Fruit fly (Drosophila melanogaster): Measurements from ENCODE around the gene MED18.

Gene MED18

dm6 chrX:1830396-1831218 lies 35.1 kb upstream of the MED18 start (continued):
- peak; percentile 98 for TF ChIP-seq CG10669 (GFP tag; optimal IDR thresholded peaks at IDR 0.05)
- peak; percentile 96 for TF ChIP-seq Eip93F (GFP tag; optimal IDR thresholded peaks at IDR 0.05)
- TF ChIP-seq CG16779 (tag; optimal IDR thresholded peaks at IDR 0.05): peak; percentile 96
- peak; percentile 93 for TF ChIP-seq fd85E (GFP tag; optimal IDR thresholded peaks at IDR 0.05)
- peak; percentile 97 for TF ChIP-seq CG34406 (GFP tag; optimal IDR thresholded peaks at IDR 0.05)
- peak; percentile 99 for TF ChIP-seq CG3919 (GFP tag; optimal IDR thresholded peaks at IDR 0.05)
- peak; percentile 97 for TF ChIP-seq vri (GFP tag; optimal IDR thresholded peaks at IDR 0.05)
- peak; percentile 98 for TF ChIP-seq Smox (GFP tag; optimal IDR thresholded peaks at IDR 0.05)
- TF ChIP-seq CG31627 (GFP tag; optimal IDR thresholded peaks at IDR 0.05): peak; percentile 98
- peak; percentile 98 for TF ChIP-seq CG8632 (GFP tag; optimal IDR thresholded peaks at IDR 0.05)
- TF ChIP-seq Sox15 (GFP tag; optimal IDR thresholded peaks at IDR 0.05): peak; percentile 93
- TF ChIP-seq CG10631 (GFP tag; optimal IDR thresholded peaks at IDR 0.05): peak; percentile 98
- peak; percentile 99 for TF ChIP-seq esn (GFP tag; optimal IDR thresholded peaks at IDR 0.05)
- TF ChIP-seq CG6792 (GFP tag; optimal IDR thresholded peaks at IDR 0.05): peak; percentile 97
- peak; percentile 93 to 97 for TF ChIP-seq ss (GFP tag; optimal IDR thresholded peaks at IDR 0.05)
- peak; percentile 94 for TF ChIP-seq spab (GFP tag; optimal IDR thresholded peaks at IDR 0.05)
- peak; percentile 99 for TF ChIP-seq lz (GFP tag; optimal IDR thresholded peaks at IDR 0.05)
- peak; percentile 99 for TF ChIP-seq net (GFP tag; optimal IDR thresholded peaks at IDR 0.05)
- TF ChIP-seq Lpt (GFP tag; optimal IDR thresholded peaks at IDR 0.05): peak; percentile 98
- TF ChIP-seq topi (GFP tag; optimal IDR thresholded peaks at IDR 0.05): peak; percentile 99
- peak; percentile 99 for TF ChIP-seq CG6163 (GFP tag; IDR thresholded peaks at IDR 0.05)
- peak; percentile 98 for TF ChIP-seq OdsH (GFP tag; optimal IDR thresholded peaks at IDR 0.05)
- peak; percentile 97 for TF ChIP-seq CG8319 (GFP tag; optimal IDR thresholded peaks at IDR 0.05)
- peak; percentile 98 for TF ChIP-seq CG7368 (GFP tag; optimal IDR thresholded peaks at IDR 0.05)
- TF ChIP-seq CG32006 (GFP tag; optimal IDR thresholded peaks at IDR 0.05): peak; percentile 98
- peak; percentile 94 for TF ChIP-seq CG6808 (GFP tag; optimal IDR thresholded peaks at IDR 0.05)
- peak; percentile 98 for TF ChIP-seq cyc (GFP tag; optimal IDR thresholded peaks at IDR 0.05)

dm6 chrX:1831219-1831555 lies 34.5 kb upstream of the MED18 start:
- TF ChIP-seq CG9139 (GFP tag; optimal IDR thresholded peaks at IDR 0.05) (no peak), CG15336 (GFP tag; IDR thresholded peaks at IDR 0.05) (no peak)

dm6 chrX:1832699-1833098 lies 33.0 kb upstream of the MED18 start:
- TF ChIP-seq OdsH (GFP tag; optimal IDR thresholded peaks at IDR 0.05) (no peak), Ets96B (tag; optimal IDR thresholded peaks at IDR 0.05) (no peak), svp (GFP tag) (peak; percentile 81), Hr39 (GFP tag; optimal IDR thresholded peaks at IDR 0.05) (no peak), Eip78C (GFP tag) (peak; percentile 55), eg (GFP tag; IDR thresholded peaks at IDR 0.05) (0 out of 3 replicates have a peak, but pooled peaks have one; percentile 10), pdm3 (GFP tag; optimal IDR thresholded peaks at IDR 0.05) (no peak), lz (GFP tag; optimal IDR thresholded peaks at IDR 0.05) (no peak), vri (GFP tag; optimal IDR thresholded peaks at IDR 0.05) (peak; percentile 4), Eip93F (GFP tag; optimal IDR thresholded peaks at IDR 0.05) (no peak), CG6163 (GFP tag; IDR thresholded peaks at IDR 0.05) (no peak)

- TF ChIP-seq CG32006 (GFP tag; optimal IDR thresholded peaks at IDR 0.05) (no peak), Blimp-1 (GFP tag; optimal IDR thresholded peaks at IDR 0.05) (peak; percentile 71), CG16779 (tag; optimal IDR thresholded peaks at IDR 0.05) (no peak), CG8119 (GFP tag; IDR thresholded peaks at IDR 0.05) (no peak), CG6808 (GFP tag; optimal IDR thresholded peaks at IDR 0.05) (no peak), Hr39 (GFP tag; optimal IDR thresholded peaks at IDR 0.05) (no peak), CG3032 (tag; optimal IDR thresholded peaks at IDR 0.05) (no peak), svp (GFP tag) (peak; percentile 4), Lpt (GFP tag; optimal IDR thresholded peaks at IDR 0.05) (no peak)
These were observed 30.9 kb upstream of the MED18 start for dm6 chrX:1834702-1835376.

Data from whole organism, prepupa.